Worm (Caenorhabditis elegans) whole organism, late embryonic: ENCODE results near the gene memb-2.

Experiments used
- ceh-34 ChIP-seq: sonication (generic microtip); optimal IDR thresholded peaks from 2 replicates; lab custom pipeline; 2016; ENCODE audit warnings: mild to moderate bottlenecking, missing genetic modification characterization, missing compliant biosample characterization
- hlh-30 ChIP-seq: sonication (generic microtip); optimal IDR thresholded peaks from 2 replicates; lab custom pipeline; 2017; ENCODE audit warnings: antibody characterized with exemption, missing genetic modification characterization, missing compliant biosample characterization; ENCODE audit not compliant: insufficient read depth

DNA sequence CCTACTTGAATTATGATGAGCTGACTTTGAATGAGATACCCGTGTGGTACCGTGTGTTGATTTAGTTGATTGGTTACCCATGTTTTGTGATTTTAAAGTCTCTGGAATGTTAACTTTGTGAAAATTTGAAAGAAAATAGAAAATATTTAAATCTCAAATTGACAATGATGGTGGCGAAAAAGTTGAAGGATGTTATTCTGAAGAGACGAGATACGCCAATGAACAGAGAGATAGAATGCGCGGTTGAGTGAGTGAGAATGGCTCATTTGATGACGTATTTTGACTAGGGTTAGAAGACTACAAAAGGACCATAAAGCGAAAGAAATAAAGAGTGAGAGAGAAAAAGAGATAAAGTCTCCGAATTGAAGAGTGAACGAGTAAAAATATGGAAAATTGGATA is 49.5 kb downstream of the memb-2 start, which contains the start of gene glb-6:
- TF ChIP-seq ceh-34 (tag; lab: Kevin White, UChicago) (no peak), hlh-30 (tag; lab: Kevin White, UChicago) (no peak)
